Fruit fly (Drosophila melanogaster) Kc167 (cell line): ENCODE measurements around the gene CG43448.

ENCODE experiments used
- Myc ChIP-seq: fragments of >200 bp; optimal IDR thresholded peaks from 2 replicates; lab custom pipeline; 2017; ENCODE audit warnings: missing external identifiers
- Sin3A ChIP-seq: fragments of >200 bp; optimal IDR thresholded peaks from 2 replicates; lab custom pipeline; 2018; ENCODE audit warnings: missing external identifiers
- h ChIP-seq: fragments of >200 bp; optimal IDR thresholded peaks from 3 replicates; lab custom pipeline; 2018; ENCODE audit warnings: missing external identifiers
- insv ChIP-seq: fragments of >200 bp; optimal IDR thresholded peaks from 3 replicates; lab custom pipeline; 2018; ENCODE audit warnings: missing external identifiers
- psq ChIP-seq: fragments of >200 bp; optimal IDR thresholded peaks from 2 replicates; lab custom pipeline; 2017; ENCODE audit warnings: missing external identifiers
- ttk ChIP-seq: sonication (Bioruptor generic); optimal IDR thresholded peaks from 2 replicates; lab custom pipeline; 2017; ENCODE audit warnings: missing external identifiers

CG43448 gene

DNA sequence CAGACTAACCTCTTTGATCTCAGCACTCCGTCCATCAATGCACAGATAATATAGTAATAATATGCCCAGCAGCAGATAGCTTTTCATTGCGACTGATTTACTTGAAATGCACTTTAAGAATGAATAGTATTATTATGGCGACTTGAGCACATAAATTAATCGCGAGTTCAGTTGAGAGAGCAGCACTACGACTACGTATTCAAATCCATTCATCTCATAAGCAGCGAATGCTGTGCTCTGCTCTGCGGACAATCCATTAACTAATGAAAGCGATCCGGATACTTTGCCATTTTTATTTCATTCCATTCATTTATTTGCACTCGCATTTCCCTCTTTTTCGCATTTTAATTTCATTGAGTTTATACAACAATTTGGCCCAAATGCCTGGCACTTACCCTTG, at the start of gene CG43448:
Gene CG43448, minus strand, starts transcription at position 101 of the 400 bp plus-strand sequence.
- TF ChIP-seq insv (lab: Kevin White, UChicago) (no peak), ttk (no peak), psq (lab: Kevin White, UChicago) (no peak), Myc (lab: Kevin White, UChicago) (no peak), Sin3A (no peak), h (lab: Kevin White, UChicago) (no peak)

- TF ChIP-seq Myc (lab: Kevin White, UChicago) (no peak), Sin3A (no peak), psq (lab: Kevin White, UChicago) (no peak), insv (lab: Kevin White, UChicago) (no peak)
These were observed 48.8 kb upstream of the CG43448 start for dm6 chr3R:30286347-30286746.

DNA sequence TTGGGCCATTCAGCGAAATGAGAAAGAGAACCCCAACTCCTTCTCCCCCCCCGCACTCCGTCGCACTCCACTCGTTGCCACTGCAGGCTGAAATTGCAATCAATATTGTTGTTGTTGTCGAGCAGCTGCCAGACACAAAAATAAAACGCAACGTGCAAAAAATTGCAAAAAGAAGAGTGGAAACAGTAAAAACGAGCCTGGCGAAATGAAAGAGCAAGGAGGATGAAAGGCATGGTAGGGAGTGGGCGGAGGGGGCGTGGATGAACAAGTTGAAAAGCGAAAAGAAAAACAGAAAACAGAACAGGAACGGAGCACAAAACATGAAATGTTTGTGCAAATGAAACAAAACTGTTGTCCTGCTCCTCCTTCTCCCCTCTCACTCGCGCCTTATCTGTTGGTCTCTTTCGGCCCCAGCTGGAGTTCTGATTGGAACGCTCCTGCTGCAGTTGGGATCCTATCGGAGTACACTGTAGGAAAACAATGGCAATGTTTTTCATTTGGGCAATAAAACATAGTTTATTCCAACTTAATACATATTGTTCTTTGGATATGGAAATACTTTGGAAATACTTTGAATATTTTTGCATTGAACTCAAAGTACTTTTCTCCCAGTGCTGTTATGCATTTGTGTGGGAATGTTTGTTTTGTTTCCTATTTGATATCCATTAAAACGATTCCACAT, 47.6 kb upstream of the CG43448 start:
- no peak for TF ChIP-seq Sin3A
- no peak for TF ChIP-seq ttk
- TF ChIP-seq Myc (lab: Kevin White, UChicago), result no peak
- TF ChIP-seq h (lab: Kevin White, UChicago), result no peak
- no peak for TF ChIP-seq insv (lab: Kevin White, UChicago)
- TF ChIP-seq psq (lab: Kevin White, UChicago), result no peak

- TF ChIP-seq insv (lab: Kevin White, UChicago) (no peak), Sin3A (no peak), Myc (lab: Kevin White, UChicago) (no peak), psq (lab: Kevin White, UChicago) (no peak), ttk (no peak), h (lab: Kevin White, UChicago) (no peak)
These were observed 47.0 kb upstream of the CG43448 start for dm6 chr3R:30284573-30284972.

DNA sequence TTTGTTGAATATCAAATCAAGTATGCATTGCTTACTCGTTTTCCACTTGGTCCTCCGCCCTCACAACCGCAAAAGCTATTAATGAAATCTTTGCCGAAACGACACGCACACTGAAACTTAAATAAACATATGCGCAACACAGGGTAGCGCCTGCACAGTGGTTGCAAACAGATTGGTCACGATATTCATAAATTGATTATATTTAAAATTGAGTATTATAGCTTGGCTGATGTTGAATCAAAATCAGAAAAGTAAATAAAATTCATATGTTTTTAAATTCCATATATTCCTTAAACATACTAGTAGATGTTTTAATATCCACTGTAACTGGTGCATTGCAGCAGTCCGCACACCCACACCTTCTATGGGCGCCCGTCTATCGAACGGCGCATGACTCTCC, 46.4 kb upstream of the CG43448 start:
- no peak for TF ChIP-seq Sin3A
- no peak for TF ChIP-seq ttk
- TF ChIP-seq h (lab: Kevin White, UChicago), result no peak

dm6 chr3R:30283037-30283590, 45.6 kb upstream of the CG43448 start:
- TF ChIP-seq Myc (lab: Kevin White, UChicago), result no peak

DNA sequence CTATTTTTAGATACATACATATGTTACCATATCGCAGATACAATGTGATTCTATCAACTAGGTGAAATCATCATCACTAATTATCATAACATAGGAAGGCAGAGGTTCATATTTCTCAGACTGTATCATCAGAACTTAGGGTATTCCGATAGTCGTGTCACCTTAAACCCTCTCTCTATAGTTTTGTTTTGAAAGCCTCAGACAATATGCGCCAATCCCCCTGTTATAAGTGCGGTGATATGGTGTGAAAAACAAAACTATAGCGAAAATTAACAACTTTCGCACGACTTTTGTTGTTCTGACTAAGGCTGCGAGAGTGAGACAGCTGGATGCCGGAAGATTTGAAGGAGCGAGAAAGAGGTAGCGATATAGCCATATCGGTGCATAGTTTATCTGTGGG, 44.9 kb upstream of the CG43448 start:
- TF ChIP-seq psq (lab: Kevin White, UChicago), result no peak
- no peak for TF ChIP-seq h (lab: Kevin White, UChicago)
- TF ChIP-seq insv (lab: Kevin White, UChicago), result no peak
- no peak for TF ChIP-seq Sin3A
- no peak for TF ChIP-seq Myc (lab: Kevin White, UChicago)
- no peak for TF ChIP-seq ttk

dm6 chr3R:30281345-30282133, 44.0 kb upstream of the CG43448 start:
- TF ChIP-seq Sin3A (no peak), h (lab: Kevin White, UChicago) (no peak)

- TF ChIP-seq h (lab: Kevin White, UChicago), result no peak
- no peak for TF ChIP-seq Myc (lab: Kevin White, UChicago)
- no peak for TF ChIP-seq Sin3A
- no peak for TF ChIP-seq insv (lab: Kevin White, UChicago)
- TF ChIP-seq ttk, result no peak
- no peak for TF ChIP-seq psq (lab: Kevin White, UChicago)
These were observed 42.8 kb upstream of the CG43448 start for dm6 chr3R:30280312-30280711.

DNA sequence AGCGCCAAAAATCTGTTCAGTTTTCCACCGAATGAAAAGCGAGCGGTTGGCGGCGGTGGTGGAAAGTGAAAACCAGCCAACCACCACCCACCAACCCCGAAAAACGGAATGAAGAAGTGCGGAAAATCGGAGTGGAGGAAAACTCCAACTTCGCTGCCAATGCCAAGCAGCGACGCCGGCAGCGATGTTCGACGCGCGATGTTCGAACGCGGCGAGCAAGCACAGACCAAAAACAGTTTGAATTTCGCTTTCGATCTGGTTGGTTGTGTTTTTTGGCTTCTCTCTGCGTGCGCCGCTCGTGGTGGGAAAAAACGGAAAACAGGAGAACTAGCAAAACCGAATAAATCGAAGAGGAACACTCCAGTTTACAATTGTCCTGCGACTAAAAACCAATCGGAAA, 40.2 kb upstream of the CG43448 start, which contains the start of gene heca:
Gene heca, plus strand, starts transcription at position 233 of the 400 bp plus-strand sequence.
- no peak for TF ChIP-seq h (lab: Kevin White, UChicago)
- TF ChIP-seq Myc (lab: Kevin White, UChicago), result no peak
- no peak for TF ChIP-seq Sin3A
- TF ChIP-seq insv (lab: Kevin White, UChicago), result no peak
- no peak for TF ChIP-seq psq (lab: Kevin White, UChicago)
- TF ChIP-seq ttk, result no peak

dm6 chr3R:30276482-30277282, 39.1 kb upstream of the CG43448 start:
- no peak for TF ChIP-seq Sin3A
- no peak for TF ChIP-seq ttk
- no peak for TF ChIP-seq psq (lab: Kevin White, UChicago)
- TF ChIP-seq Myc (lab: Kevin White, UChicago), result no peak
- TF ChIP-seq h (lab: Kevin White, UChicago), result no peak
- TF ChIP-seq insv (lab: Kevin White, UChicago), result no peak

dm6 chr3R:30275970-30276369, 38.4 kb upstream of the CG43448 start:
- TF ChIP-seq Myc (lab: Kevin White, UChicago) (no peak), Sin3A (no peak), ttk (no peak), h (lab: Kevin White, UChicago) (no peak), psq (lab: Kevin White, UChicago) (no peak), insv (lab: Kevin White, UChicago) (no peak)
